Fruit fly (Drosophila melanogaster): Measurements from ENCODE around the gene Prosalpha2.
"Not testable (repeated sequence)": the region's sequence is repeated elsewhere in the genome, so short reads cannot be mapped to it uniquely, and the experiment has no call there.

Gene Prosalpha2

DNA sequence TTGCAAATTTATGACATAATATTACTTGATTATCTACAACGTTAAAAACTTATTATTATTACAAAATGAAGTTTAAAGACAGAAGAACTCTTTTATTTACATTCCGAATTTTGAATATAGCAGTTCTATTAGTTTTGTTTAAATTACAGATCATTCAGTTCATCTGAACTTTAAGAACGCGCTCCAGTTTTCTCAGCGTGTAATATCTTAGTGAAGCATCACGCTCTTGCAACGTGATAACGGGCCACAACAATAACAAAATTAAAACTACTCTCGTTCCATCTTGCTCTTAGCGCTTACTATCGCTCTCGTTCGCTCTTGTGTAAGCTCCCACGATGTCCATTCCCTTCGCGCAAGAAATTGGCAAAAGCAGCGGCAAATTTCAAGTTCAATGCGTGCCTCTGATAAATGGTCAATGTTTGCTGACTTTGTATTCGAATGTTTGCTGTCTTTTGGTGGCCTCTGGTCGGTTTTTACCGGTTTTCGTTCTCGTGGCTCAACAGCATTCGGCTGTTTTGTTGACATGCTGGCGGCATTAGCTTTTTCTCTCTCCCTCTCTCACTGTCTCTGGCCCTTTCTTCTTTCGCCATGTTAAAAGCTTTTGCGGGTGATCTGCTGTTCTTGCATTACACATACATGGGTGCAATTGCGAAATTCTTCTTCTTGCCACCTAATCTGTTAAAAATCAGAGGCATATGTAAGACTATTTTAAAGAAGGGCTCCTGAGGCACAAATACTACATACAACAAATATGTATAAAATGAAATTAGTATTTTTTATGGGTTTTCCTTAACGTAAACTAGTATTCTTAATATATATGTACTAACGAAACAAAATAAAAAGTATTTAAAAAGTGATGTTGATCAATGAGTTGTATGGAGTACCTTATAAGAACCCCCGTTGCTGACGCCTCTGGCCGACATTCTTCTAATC is 11.7 kb downstream of the Prosalpha2 start:
- TF ChIP-seq CG17801 (GFP tag; optimal IDR thresholded peaks at IDR 0.05; ENCODE audit: partially characterized antibody), result peak; percentile 87

DNA sequence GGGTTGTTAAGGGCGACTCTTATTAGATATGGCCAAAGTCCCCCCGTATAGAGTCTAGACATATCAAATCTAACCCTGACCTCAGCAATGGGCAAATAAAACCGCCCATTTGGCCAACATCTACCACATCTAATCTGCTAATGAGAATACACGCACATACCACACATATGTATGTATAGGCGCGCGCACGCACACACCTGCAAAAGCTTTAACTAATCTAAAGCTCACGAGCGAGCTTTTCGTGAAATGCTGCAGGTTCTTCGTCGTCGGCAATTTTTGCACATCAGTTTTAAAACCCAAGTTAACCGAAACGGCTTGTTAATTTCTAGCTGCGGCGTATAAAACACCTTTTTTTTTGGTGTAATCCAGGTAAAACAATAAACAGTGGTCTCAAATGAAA is 12.6 kb downstream of the Prosalpha2 start:
- no peak for TF ChIP-seq CG17801 (GFP tag; optimal IDR thresholded peaks at IDR 0.05; ENCODE audit: partially characterized antibody)

DNA sequence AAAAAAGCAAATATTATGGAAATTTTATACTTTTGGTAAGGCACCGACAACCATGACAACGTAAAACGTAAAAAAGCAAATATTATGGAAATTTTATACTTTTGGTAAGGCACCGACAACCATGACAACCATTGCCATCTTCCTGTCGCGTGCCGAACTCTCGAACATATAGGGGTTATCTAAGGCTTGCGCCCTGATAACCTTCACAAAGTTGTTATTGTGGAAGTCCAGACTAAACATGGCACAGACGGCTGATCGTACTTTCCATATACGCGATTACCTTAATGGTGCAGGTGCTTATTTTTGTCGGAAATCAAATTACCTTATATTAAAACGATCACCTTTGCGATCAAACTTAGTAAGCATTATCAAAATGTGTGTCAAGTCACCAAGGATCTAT is 14.3 kb downstream of the Prosalpha2 start:
- TF ChIP-seq CG17801 (GFP tag; optimal IDR thresholded peaks at IDR 0.05; ENCODE audit: partially characterized antibody), result no peak

DNA sequence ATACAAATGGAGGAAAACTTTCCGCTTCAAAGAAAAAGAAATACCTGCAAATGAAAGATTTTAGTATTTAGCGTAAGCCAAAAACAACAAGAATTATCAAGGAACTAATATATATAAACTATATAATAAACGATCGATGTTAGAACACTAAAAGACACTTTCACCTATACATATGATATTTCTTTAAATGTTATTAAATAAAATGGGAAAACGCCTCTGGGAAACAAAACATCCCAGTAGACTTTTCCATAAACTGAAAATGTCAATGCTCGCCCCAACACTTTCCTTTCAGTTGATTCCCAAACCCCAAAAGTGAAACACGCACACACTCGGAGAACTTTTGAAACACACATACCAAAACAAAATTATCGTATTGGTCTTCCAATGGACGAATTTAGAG is 16.2 kb downstream of the Prosalpha2 start, which contains the start of gene vrs:
TSS of gene vrs (plus strand) at position 301 of the 400 bp plus-strand sequence.
- no peak for TF ChIP-seq CG17801 (GFP tag; optimal IDR thresholded peaks at IDR 0.05; ENCODE audit: partially characterized antibody)

DNA sequence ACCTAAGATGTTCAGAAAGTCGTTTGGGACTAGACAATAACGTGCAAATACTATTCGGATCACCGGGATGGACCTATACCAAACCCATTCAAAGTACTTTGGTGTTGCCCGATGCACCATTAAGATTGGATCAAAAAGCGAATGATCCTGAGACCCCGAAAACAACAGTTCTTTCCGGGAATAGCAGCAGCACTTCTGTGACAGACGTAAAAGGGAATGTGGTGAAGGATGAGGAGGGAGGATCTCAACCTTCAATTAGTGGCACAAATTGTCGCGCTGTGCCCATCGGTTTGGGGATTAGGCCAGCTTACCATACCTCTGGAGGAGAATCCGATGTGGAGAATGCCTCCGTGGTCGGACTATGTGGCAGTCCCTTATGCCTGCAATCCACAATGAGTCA is 17.2 kb downstream of the Prosalpha2 start:
- TF ChIP-seq CG17801 (GFP tag; optimal IDR thresholded peaks at IDR 0.05; ENCODE audit: partially characterized antibody), result no peak

- TF ChIP-seq CG17801 (GFP tag; optimal IDR thresholded peaks at IDR 0.05; ENCODE audit: partially characterized antibody), result peak; percentile 100
Measured at dm6 chr3R:12448889-12449314, 17.8 kb downstream of the Prosalpha2 start, which contains the start of gene CG18549. Gene CG18549 (plus strand): TSS chr3R:12449296.

- TF ChIP-seq CG17801 (GFP tag; optimal IDR thresholded peaks at IDR 0.05; ENCODE audit: partially characterized antibody), result no peak
Measured at dm6 chr3R:12449617-12450242, 18.6 kb downstream of the Prosalpha2 start.

DNA sequence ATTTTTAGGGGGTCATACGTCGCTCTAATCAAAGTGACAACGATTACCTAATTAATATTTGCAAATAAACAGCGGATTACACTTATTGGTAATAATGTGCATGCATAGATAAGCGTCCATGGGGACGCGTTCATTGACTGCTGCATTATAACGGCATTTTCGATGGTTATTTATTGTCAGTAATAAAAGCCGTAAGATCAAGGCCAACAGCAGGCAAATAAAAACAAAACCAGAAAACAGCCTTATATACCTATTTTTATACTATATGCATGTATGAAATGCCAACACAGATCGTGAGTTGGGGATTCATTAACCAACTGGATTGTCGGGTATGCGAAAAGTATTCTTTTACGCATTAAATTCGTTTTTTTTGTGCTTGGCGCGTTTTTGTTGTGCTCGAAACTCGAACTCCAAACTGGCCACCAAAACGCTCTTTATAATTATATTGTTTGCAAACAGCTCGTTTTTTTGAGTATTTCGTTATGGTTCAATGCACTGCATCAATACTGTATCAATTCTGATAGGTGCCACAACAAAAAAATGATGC is 19.7 kb downstream of the Prosalpha2 start:
- no peak for TF ChIP-seq CG17801 (GFP tag; optimal IDR thresholded peaks at IDR 0.05; ENCODE audit: partially characterized antibody)

DNA sequence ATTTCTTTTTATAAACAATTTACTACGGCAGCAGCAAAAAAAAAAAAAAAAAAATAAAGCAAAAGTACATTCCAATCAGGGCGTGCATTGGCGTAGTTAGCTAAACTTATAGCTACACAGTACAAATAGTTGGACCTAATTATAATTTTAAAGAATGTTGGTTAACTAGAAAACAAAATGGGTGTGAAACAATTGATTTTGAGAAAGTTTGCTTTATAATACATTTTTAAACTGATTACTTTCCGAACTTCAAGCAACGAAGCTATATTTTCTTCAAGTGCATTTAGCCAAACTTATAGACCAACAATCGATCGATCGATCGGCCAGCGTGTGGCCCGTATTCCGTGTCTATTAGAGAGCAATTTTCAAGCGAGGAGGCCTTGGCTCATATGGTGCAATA is 20.3 kb downstream of the Prosalpha2 start:
- TF ChIP-seq CG17801 (GFP tag; optimal IDR thresholded peaks at IDR 0.05; ENCODE audit: partially characterized antibody), result peak; percentile 60

DNA sequence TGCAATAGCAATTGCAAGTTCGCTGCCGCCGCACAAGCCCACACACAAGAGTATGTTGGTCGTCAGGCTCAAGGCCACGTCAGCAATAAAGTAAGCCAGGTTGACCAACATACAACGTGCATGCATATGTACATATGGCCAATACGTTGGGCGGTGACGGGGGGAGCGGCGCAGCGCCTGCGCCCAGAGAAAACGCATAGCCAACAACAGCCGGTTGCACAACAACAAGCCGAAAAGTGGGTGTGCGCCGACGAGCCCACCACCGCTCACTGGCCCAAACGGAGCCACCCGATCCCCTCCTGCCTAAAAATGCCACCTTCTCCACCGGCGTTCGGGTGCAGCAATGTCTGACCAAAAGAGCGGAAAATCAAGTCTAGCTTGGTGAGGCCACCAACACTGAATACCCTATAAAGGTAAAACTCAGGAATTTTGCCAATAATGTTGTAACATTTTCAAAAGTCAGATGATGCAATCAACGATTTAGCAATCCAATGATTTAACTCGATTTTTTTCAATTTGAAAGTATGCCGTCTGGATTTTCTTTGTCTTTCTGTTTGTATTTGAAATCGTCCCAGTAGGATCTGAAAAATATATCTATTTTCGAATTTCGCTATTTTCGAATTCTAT is 20.9 kb downstream of the Prosalpha2 start, which contains the start of gene CG5509:
TSS of gene CG5509 (plus strand) at position 577 of the 627 bp plus-strand sequence.
- no peak for TF ChIP-seq CG17801 (GFP tag; optimal IDR thresholded peaks at IDR 0.05; ENCODE audit: partially characterized antibody)

dm6 chr3R:12454492-12454891 is 23.4 kb downstream of the Prosalpha2 start:
- no peak for TF ChIP-seq CG17801 (GFP tag; optimal IDR thresholded peaks at IDR 0.05; ENCODE audit: partially characterized antibody)

- peak; percentile 30 for TF ChIP-seq CG17801 (GFP tag; optimal IDR thresholded peaks at IDR 0.05; ENCODE audit: partially characterized antibody)
Measured at dm6 chr3R:12456370-12456940, 25.3 kb downstream of the Prosalpha2 start, which contains the start of gene trus. Gene trus (plus strand): TSS chr3R:12456573.

DNA sequence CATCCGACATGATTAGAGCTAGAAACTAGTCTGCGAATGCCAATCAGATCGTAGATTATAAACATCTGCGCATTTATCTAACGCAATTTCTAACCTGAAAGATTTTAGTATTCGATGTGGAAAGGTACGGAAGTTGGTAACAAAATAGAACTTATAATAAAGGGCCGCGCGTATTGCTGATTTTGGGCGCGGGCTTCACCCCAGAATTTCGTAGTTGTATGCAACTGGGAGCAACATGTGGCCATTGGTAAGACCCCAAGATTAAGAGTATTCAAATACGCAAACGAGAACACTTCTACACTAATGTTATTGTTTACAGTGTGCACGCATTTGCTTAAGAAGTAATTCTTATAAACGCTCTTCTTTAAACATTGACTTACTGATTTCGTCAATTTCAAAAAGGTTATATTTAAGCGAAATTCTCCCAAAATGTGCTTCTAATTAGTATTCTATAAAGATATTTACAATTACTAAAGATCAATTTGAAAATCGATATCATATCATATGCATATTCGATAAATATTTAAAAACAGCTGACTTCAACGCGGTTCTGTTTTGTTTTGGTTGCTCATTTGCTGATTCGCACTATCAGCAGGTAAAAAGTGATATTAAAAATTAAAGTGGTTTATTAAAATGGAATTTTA is 28.9 kb downstream of the Prosalpha2 start, which contains the start of the genes CG5961 and Polr3C:
TSS of gene CG5961 (minus strand) at position 416 of the 644 bp plus-strand sequence.
TSS of gene Polr3C (plus strand) at position 536 of the 644 bp plus-strand sequence.
- TF ChIP-seq CG17801 (GFP tag; optimal IDR thresholded peaks at IDR 0.05; ENCODE audit: partially characterized antibody), result peak; percentile 4

DNA sequence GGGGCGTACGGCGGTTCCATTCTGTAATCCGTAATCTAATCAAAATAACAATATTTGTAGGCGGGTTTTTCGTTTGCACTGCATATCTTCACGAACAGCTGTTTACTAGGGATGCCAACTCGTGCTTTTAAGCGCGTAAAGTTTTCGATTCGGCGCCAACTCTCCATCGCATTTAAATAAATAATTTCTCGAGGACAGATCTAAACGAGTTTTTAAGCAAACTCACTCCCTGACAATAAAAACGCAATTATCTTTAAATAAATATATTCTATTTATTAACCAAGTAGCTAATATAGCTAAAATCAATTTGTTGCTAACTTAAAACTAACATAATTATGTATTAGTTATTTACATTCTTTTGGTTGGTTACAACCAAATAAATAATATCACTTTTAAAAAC is 34.1 kb downstream of the Prosalpha2 start, which contains the start of gene CG5608:
TSS of gene CG5608 (minus strand) at position 101 of the 400 bp plus-strand sequence.
- TF ChIP-seq CG17801 (GFP tag; optimal IDR thresholded peaks at IDR 0.05; ENCODE audit: partially characterized antibody), result not testable (repeated sequence)

Measured in ovary, adult (tissue).